Fruit fly (Drosophila melanogaster): ENCODE measurements around the gene bbg.

dm6 chr3L:14425076-14425475 is 111.0 kb downstream of the bbg start:
- TF ChIP-seq fd96Ca (GFP tag; IDR thresholded peaks at IDR 0.05) (no peak), Pif1B (GFP tag; optimal IDR thresholded peaks at IDR 0.05) (no peak), CG12605 (GFP tag; IDR thresholded peaks at IDR 0.05) (no peak), CG15710 (tag; optimal IDR thresholded peaks at IDR 0.05) (no peak), CG4496 (GFP tag; IDR thresholded peaks at IDR 0.05) (no peak), CG8159 (tag; optimal IDR thresholded peaks at IDR 0.05) (no peak), CG32121 (GFP tag; IDR thresholded peaks at IDR 0.05) (no peak), gl (tag; optimal IDR thresholded peaks at IDR 0.05) (no peak), D1 (tag; optimal IDR thresholded peaks at IDR 0.05) (no peak), rn (GFP tag; IDR thresholded peaks at IDR 0.05) (no peak), CG13204 (GFP tag; optimal IDR thresholded peaks at IDR 0.05) (no peak), CG8301 (tag; optimal IDR thresholded peaks at IDR 0.05) (no peak), CG14655 (GFP tag; optimal IDR thresholded peaks at IDR 0.05) (no peak)
